Worm (Caenorhabditis elegans) whole organism, L4 larva: Measurements from ENCODE around the gene srd-49.

Source experiments
- T20F7.1 ChIP-seq: fragments of 200-800 bp; sonication (Bioruptor generic); optimal IDR thresholded peaks from 2 replicates; lab custom pipeline; 2018; ENCODE audit warnings: mild to moderate bottlenecking, missing genetic modification characterization, missing compliant biosample characterization
- dmd-6 ChIP-seq: fragments of 200-800 bp; sonication (Bioruptor generic); IDR thresholded peaks from 2 replicates; pipeline ENCODE4 v1.3.6; 2022; ENCODE audit warnings: missing genetic modification reagents, missing genetic modification characterization, missing compliant biosample characterization
- dve-1 ChIP-seq: sonication (generic microtip); optimal IDR thresholded peaks from 2 replicates; lab custom pipeline; 2017; ENCODE audit warnings: antibody characterized with exemption, mild to moderate bottlenecking, missing genetic modification characterization, missing compliant biosample characterization; ENCODE audit not compliant: insufficient read depth
- fkh-10 ChIP-seq: fragments of 150-350 bp; optimal IDR thresholded peaks from 2 replicates; lab custom pipeline; 2014; ENCODE audit warnings: missing biosample characterization, missing genetic modification reagents, missing genetic modification characterization
- nhr-111 ChIP-seq: fragments of 200-800 bp; sonication (Bioruptor generic); optimal IDR thresholded peaks from 2 replicates; lab custom pipeline; 2018; ENCODE audit warnings: mild to moderate bottlenecking, missing genetic modification characterization, missing compliant biosample characterization
- nhr-25 ChIP-seq: sonication (generic microtip); optimal IDR thresholded peaks from 2 replicates; lab custom pipeline; 2017; ENCODE audit warnings: missing genetic modification characterization, mild to moderate bottlenecking, missing compliant biosample characterization, antibody characterized with exemption, moderate library complexity, borderline replicate concordance; ENCODE audit not compliant: insufficient read depth
- pha-4 ChIP-seq, 2 experiments: fragments of 150-350 bp in 1 of 2; fragments of 200-800 bp in 1 of 2; sonication (Bioruptor generic) in 1 of 2; IDR thresholded peaks in 1 of 2; optimal IDR thresholded peaks in 1 of 2; 2 replicates each; pipeline versions ENCODE4 v1.3.6 to Lab custom; 2014 to 2022; ENCODE audit warnings: missing genetic modification characterization in 2 of 2, missing genetic modification reagents in 2 of 2, missing biosample characterization in 1 of 2, missing compliant biosample characterization in 1 of 2
- rbr-2 ChIP-seq: sonication (generic microtip); optimal IDR thresholded peaks from 2 replicates; lab custom pipeline; 2016; ENCODE audit warnings: missing genotype, missing genetic modification characterization, missing compliant biosample characterization
- skn-1 ChIP-seq: fragments of 150-350 bp; optimal IDR thresholded peaks from 2 replicates; lab custom pipeline; 2014; ENCODE audit warnings: missing biosample characterization, missing genetic modification characterization
- snpc-1.2 ChIP-seq: fragments of 200-800 bp; sonication (Bioruptor generic); IDR thresholded peaks from 2 replicates; pipeline ENCODE4 v1.3.6; 2022; ENCODE audit warnings: missing genetic modification reagents, missing genetic modification characterization, missing compliant biosample characterization
- spr-1 ChIP-seq: sonication (generic microtip); optimal IDR thresholded peaks from 2 replicates; lab custom pipeline; 2016; ENCODE audit warnings: mild to moderate bottlenecking, missing genetic modification characterization, missing compliant biosample characterization
- unc-39 ChIP-seq: sonication (generic microtip); optimal IDR thresholded peaks from 2 replicates; lab custom pipeline; 2017; ENCODE audit warnings: missing biosample characterization, missing genetic modification characterization
- zag-1 ChIP-seq: fragments of 150-350 bp; optimal IDR thresholded peaks from 2 replicates; lab custom pipeline; 2014; ENCODE audit warnings: missing biosample characterization, missing genetic modification characterization

DNA sequence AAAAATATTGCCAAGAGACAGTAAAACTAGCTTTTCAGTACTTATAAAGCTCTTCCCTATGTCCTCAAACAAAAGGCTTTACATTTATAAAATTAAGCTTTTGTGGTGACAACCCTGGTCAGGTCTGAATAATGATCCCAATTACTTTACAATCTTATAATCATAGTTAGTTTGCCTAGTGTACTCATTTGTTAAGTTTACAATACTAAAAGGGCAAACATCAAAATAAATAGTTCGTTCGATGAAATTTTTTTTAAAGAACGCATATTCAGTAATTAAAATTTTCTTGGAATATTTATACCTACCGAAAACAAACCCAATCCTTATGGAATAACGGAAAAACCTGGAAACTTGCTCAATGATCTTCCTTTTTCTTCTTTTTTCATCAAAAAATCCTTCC lies 35.7 kb upstream of the srd-49 start:
- TF ChIP-seq skn-1 (tag; lab: Kevin White, UChicago) (no peak), nhr-111 (GFP tag; lab: Kevin White, UChicago) (no peak), dve-1 (tag; lab: Kevin White, UChicago) (no peak), T20F7.1 (GFP tag; lab: Kevin White, UChicago) (no peak), pha-4 (GFP tag; IDR thresholded peaks at IDR 0.05; lab: Robert Waterston, UW) (no peak), pha-4 (tag; optimal IDR thresholded peaks at IDR 0.05; lab: Kevin White, UChicago) (no peak), snpc-1.2 (no peak), nhr-25 (tag; lab: Kevin White, UChicago) (no peak), zag-1 (tag; lab: Kevin White, UChicago) (no peak), rbr-2 (tag; lab: Kevin White, UChicago) (no peak), spr-1 (tag; lab: Kevin White, UChicago) (no peak), unc-39 (tag; lab: Kevin White, UChicago) (no peak), dmd-6 (GFP tag; lab: Robert Waterston, UW) (no peak), fkh-10 (GFP tag; lab: Kevin White, UChicago) (no peak)
